Worm (Caenorhabditis elegans): ENCODE measurements around the gene F47B10.4.

F47B10.4 gene

ce11 chrX:10890965-10891364, at the start of gene F47B10.4:
F47B10.4 (plus strand) TSS chrX:10891265.
- no peak for TF ChIP-seq egl-13 (tag; optimal IDR thresholded peaks at IDR 0.05)

- TF ChIP-seq elt-2 (tag; optimal IDR thresholded peaks at IDR 0.05) (peak; percentile 27), lin-15B (tag; optimal IDR thresholded peaks at IDR 0.05) (no peak)
These were observed 46.9 kb upstream of the F47B10.4 start for ce11 chrX:10844137-10844536.

ce11 chrX:10844602-10845354, 46.3 kb upstream of the F47B10.4 start, which contains the start of gene C05A9.2:
C05A9.2 (minus strand) TSS chrX:10844674.
- TF ChIP-seq nhr-11 (tag; optimal IDR thresholded peaks at IDR 0.05), result no peak
- no peak for TF ChIP-seq ceh-63 (GFP tag; optimal IDR thresholded peaks at IDR 0.05)
- no peak for TF ChIP-seq sptf-1 (tag; optimal IDR thresholded peaks at IDR 0.05)
- TF ChIP-seq ztf-11 (tag; optimal IDR thresholded peaks at IDR 0.05), result no peak
- no peak for TF ChIP-seq blmp-1 (tag; optimal IDR thresholded peaks at IDR 0.05)
- TF ChIP-seq ceh-88 (GFP tag; IDR thresholded peaks at IDR 0.05), result no peak

ce11 chrX:10846898-10847297, 44.2 kb upstream of the F47B10.4 start:
- TF ChIP-seq lin-35 (GFP tag; optimal IDR thresholded peaks at IDR 0.05), result peak in 1 of 2 experiments; percentile 34
- TF ChIP-seq unc-62 (GFP tag; optimal IDR thresholded peaks at IDR 0.05), result no peak
- TF ChIP-seq ceh-82 (tag; optimal IDR thresholded peaks at IDR 0.05), result no peak
- no peak for TF ChIP-seq mep-1 (tag; optimal IDR thresholded peaks at IDR 0.05)
- peak; percentile 54 for TF ChIP-seq nhr-20 (tag; optimal IDR thresholded peaks at IDR 0.05)
- no peak for TF ChIP-seq C34B4.2 (tag; optimal IDR thresholded peaks at IDR 0.05)
- peak; percentile 12 for TF ChIP-seq nhr-71 (tag; optimal IDR thresholded peaks at IDR 0.05)
- TF ChIP-seq jun-1 (tag; optimal IDR thresholded peaks at IDR 0.05), result no peak
- no peak for TF ChIP-seq lir-3 (tag; optimal IDR thresholded peaks at IDR 0.05; ENCODE audit: poor library complexity)
- peak; percentile 70 for TF ChIP-seq nhr-85 (tag)
- TF ChIP-seq lin-14 (GFP tag; optimal IDR thresholded peaks at IDR 0.05), result peak; percentile 8

- TF ChIP-seq mab-9 (GFP tag; IDR thresholded peaks at IDR 0.05), result no peak
- TF ChIP-seq nhr-71 (tag; optimal IDR thresholded peaks at IDR 0.05), result no peak
- TF ChIP-seq lin-14 (GFP tag; optimal IDR thresholded peaks at IDR 0.05), result no peak
- no peak for TF ChIP-seq skn-1 (tag; optimal IDR thresholded peaks at IDR 0.05)
- TF ChIP-seq fkh-10 (GFP tag; optimal IDR thresholded peaks at IDR 0.05), result no peak
- no peak for TF ChIP-seq nhr-20 (tag; optimal IDR thresholded peaks at IDR 0.05)
- no peak for TF ChIP-seq xbp-1 (tag; optimal IDR thresholded peaks at IDR 0.05)
- no peak for TF ChIP-seq isw-1 (GFP tag; IDR thresholded peaks at IDR 0.05)
- TF ChIP-seq C16A3.4 (tag; optimal IDR thresholded peaks at IDR 0.05), result no peak
- TF ChIP-seq unc-98 (GFP tag; IDR thresholded peaks at IDR 0.05), result no peak
- TF ChIP-seq nhr-19 (GFP tag; conservative IDR thresholded peaks at IDR 0.05), result no peak
- TF ChIP-seq elt-2 (tag; optimal IDR thresholded peaks at IDR 0.05), result no peak
- no peak for TF ChIP-seq ces-1 (GFP tag; optimal IDR thresholded peaks at IDR 0.05)
These were observed 39.9 kb upstream of the F47B10.4 start for ce11 chrX:10851202-10851601.

ce11 chrX:10851735-10852134, 39.3 kb upstream of the F47B10.4 start:
- TF ChIP-seq nhr-237 (tag; optimal IDR thresholded peaks at IDR 0.05) (no peak), ama-1 (optimal IDR thresholded peaks at IDR 0.05) (no peak), zip-4 (GFP tag; optimal IDR thresholded peaks at IDR 0.05) (no peak), snu-23 (GFP tag; optimal IDR thresholded peaks at IDR 0.05) (no peak), ceh-90 (tag; optimal IDR thresholded peaks at IDR 0.05) (no peak), Y116A8C.19 (tag; optimal IDR thresholded peaks at IDR 0.05; ENCODE audit: borderline replicate concordance) (no peak), zag-1 (tag; optimal IDR thresholded peaks at IDR 0.05) (no peak), grh-1 (GFP tag; IDR thresholded peaks at IDR 0.05) (no peak), nhr-12 (tag; optimal IDR thresholded peaks at IDR 0.05) (no peak), nhr-71 (tag; optimal IDR thresholded peaks at IDR 0.05) (no peak), fkh-8 (tag; optimal IDR thresholded peaks at IDR 0.05) (no peak), pag-3 (tag; optimal IDR thresholded peaks at IDR 0.05; ENCODE audit: borderline replicate concordance, insufficient read depth) (no peak), skn-1 (tag; optimal IDR thresholded peaks at IDR 0.05) (no peak), fos-1 (tag; optimal IDR thresholded peaks at IDR 0.05) (no peak)

All from whole organism, L1 larva.